Worm (Caenorhabditis elegans) whole organism, L4 larva: ENCODE data around the gene sri-34.

Experiments
- F44E2.7 ChIP-seq: fragments of 200-800 bp; sonication (Bioruptor generic); IDR thresholded peaks from 2 replicates; pipeline ENCODE4 v2.1.2; 2022; ENCODE audit warnings: missing genetic modification characterization, missing compliant biosample characterization
- lin-29 ChIP-seq: fragments of 200-800 bp; sonication (Bioruptor generic); IDR thresholded peaks from 2 replicates; pipeline ENCODE4 v1.3.6; 2022; ENCODE audit warnings: missing genetic modification reagents, missing genetic modification characterization, missing compliant biosample characterization
- nhr-28 ChIP-seq: fragments of 150-350 bp; optimal IDR thresholded peaks from 2 replicates; lab custom pipeline; 2014; ENCODE audit warnings: missing biosample characterization, missing genetic modification characterization
- nhr-76 ChIP-seq: fragments of 150-350 bp; optimal IDR thresholded peaks from 2 replicates; lab custom pipeline; 2014; ENCODE audit warnings: missing biosample characterization, missing genetic modification characterization
- snpc-1.2 ChIP-seq: fragments of 200-800 bp; sonication (Bioruptor generic); IDR thresholded peaks from 2 replicates; pipeline ENCODE4 v1.3.6; 2022; ENCODE audit warnings: missing genetic modification reagents, missing genetic modification characterization, missing compliant biosample characterization
- unc-130 ChIP-seq: sonication (generic microtip); optimal IDR thresholded peaks from 2 replicates; lab custom pipeline; 2016; ENCODE audit warnings: missing genetic modification reagents, missing genetic modification characterization, missing compliant biosample characterization
- ztf-11 ChIP-seq: fragments of 150-350 bp; optimal IDR thresholded peaks from 2 replicates; lab custom pipeline; 2014; ENCODE audit warnings: missing biosample characterization, missing genetic modification characterization

DNA sequence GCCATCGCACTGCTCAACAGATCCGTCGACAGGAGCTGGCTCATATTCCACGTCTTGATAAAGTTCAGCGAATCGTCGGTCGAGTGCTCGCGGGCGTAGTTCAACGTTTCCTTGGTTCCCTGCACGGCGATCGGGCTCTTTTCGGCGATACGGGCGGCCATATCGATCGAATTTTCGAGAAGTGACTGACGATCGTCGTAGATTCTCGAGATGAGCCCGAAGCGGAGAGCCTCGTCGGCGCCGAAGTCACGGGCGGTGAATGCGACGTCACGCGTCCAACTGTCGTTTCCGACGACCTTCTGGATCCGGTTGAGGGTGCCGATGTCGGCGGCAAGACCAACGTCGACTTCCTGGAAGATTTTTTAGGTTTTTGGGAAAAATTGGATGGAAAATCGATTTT, 49.4 kb downstream of the sri-34 start:
- TF ChIP-seq lin-29 (GFP tag; lab: Robert Waterston, UW) (no peak), ztf-11 (tag; lab: Kevin White, UChicago) (no peak), nhr-76 (tag; lab: Kevin White, UChicago) (no peak), F44E2.7 (no peak), snpc-1.2 (GFP tag; lab: Robert Waterston, UW) (no peak), unc-130 (GFP tag; lab: Kevin White, UChicago) (no peak), nhr-28 (tag; lab: Kevin White, UChicago) (no peak)
